Worm (Caenorhabditis elegans): ENCODE results near the gene R08C7.5.
"Not testable (repeated sequence)": the region's sequence is repeated elsewhere in the genome, so short reads cannot be mapped to it uniquely, and the experiment has no call there.

DNA sequence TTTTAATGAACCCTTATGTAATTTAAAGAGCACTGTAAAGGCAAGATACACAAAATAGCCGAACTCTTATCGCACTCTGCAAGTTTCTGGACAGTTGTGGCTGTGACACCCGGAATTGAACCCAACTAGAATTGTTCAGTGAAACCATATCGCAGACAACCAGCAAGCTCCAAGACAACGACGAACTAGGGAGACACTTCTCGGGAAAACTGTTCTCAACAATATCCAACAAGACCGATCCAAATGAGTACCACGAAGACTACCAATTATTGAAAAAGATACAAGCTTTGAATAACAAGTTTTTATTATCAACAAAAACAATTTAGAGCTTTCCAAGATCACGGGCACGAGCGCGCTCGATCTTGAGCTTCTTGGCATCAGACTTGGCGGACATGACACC is 41.2 kb upstream of the R08C7.5 start:
- TF ChIP-seq aly-2 (tag; optimal IDR thresholded peaks at IDR 0.05); pha-4 (tag; optimal IDR thresholded peaks at IDR 0.05); nhr-12 (tag; optimal IDR thresholded peaks at IDR 0.05); egl-27 (tag; optimal IDR thresholded peaks at IDR 0.05); nhr-25 (tag; optimal IDR thresholded peaks at IDR 0.05); fkh-2 (tag; optimal IDR thresholded peaks at IDR 0.05); ztf-11 (tag; optimal IDR thresholded peaks at IDR 0.05); nfya-1 (tag; optimal IDR thresholded peaks at IDR 0.05; ENCODE audit: insufficient read depth); unc-62 (GFP tag; optimal IDR thresholded peaks at IDR 0.05); ceh-16 (tag; optimal IDR thresholded peaks at IDR 0.05); fos-1 (tag; optimal IDR thresholded peaks at IDR 0.05); skn-1 (tag; optimal IDR thresholded peaks at IDR 0.05); ceh-82 (tag; optimal IDR thresholded peaks at IDR 0.05); nhr-11 (tag; optimal IDR thresholded peaks at IDR 0.05): not testable (repeated sequence)

Measured in whole organism, L3 larva.